Worm (Caenorhabditis elegans) whole organism, young adult: ENCODE results near the gene F54B11.7.

Experiments
- B0035.1 ChIP-seq: sonication (generic microtip); optimal IDR thresholded peaks from 2 replicates; lab custom pipeline; 2016; ENCODE audit warnings: missing genetic modification characterization, mild to moderate bottlenecking, missing compliant biosample characterization, missing genotype, missing genetic modification reagents
- D2030.7 ChIP-seq: fragments of 200-800 bp; sonication (Bioruptor generic); IDR thresholded peaks from 2 replicates; pipeline ENCODE4 v1.3.6; 2022; ENCODE audit warnings: missing genetic modification reagents, missing genetic modification characterization, missing compliant biosample characterization
- F10E7.11 ChIP-seq: sonication (generic microtip); optimal IDR thresholded peaks from 2 replicates; lab custom pipeline; 2017; ENCODE audit warnings: mild to moderate bottlenecking, missing genetic modification characterization, moderate library complexity, missing compliant biosample characterization
- F22D6.2 ChIP-seq: sonication (generic microtip); optimal IDR thresholded peaks from 2 replicates; lab custom pipeline; 2016; ENCODE audit warnings: mild to moderate bottlenecking, missing genetic modification characterization, missing compliant biosample characterization
- F33H1.4 ChIP-seq: fragments of 200-800 bp; sonication (Bioruptor generic); IDR thresholded peaks from 2 replicates; pipeline ENCODE4 v1.3.6; 2022; ENCODE audit warnings: missing genetic modification reagents, missing genetic modification characterization, missing compliant biosample characterization
- F39B2.1 ChIP-seq: fragments of 200-800 bp; sonication (Bioruptor generic); IDR thresholded peaks from 2 replicates; pipeline ENCODE4 v1.3.6; 2022; ENCODE audit warnings: missing genetic modification reagents, missing genetic modification characterization, missing compliant biosample characterization
- K12H6.12 ChIP-seq: fragments of 200-800 bp; sonication (Bioruptor generic); optimal IDR thresholded peaks from 2 replicates; lab custom pipeline; 2018; ENCODE audit warnings: mild to moderate bottlenecking, missing genetic modification characterization, missing compliant biosample characterization
- Y53G8AR.9 ChIP-seq: fragments of 200-800 bp; sonication (Bioruptor generic); conservative IDR thresholded peaks from 2 replicates; pipeline ENCODE4 v1.3.6; 2022; ENCODE audit warnings: missing genetic modification reagents, missing genetic modification characterization, missing compliant biosample characterization
- aptf-3 ChIP-seq: fragments of 200-800 bp; sonication (Bioruptor generic); IDR thresholded peaks from 2 replicates; pipeline ENCODE4 v1.3.6; 2022; ENCODE audit warnings: missing genetic modification characterization, missing compliant biosample characterization
- attf-5 ChIP-seq: fragments of 200-800 bp; sonication (Bioruptor generic); optimal IDR thresholded peaks from 2 replicates; lab custom pipeline; 2018; ENCODE audit warnings: mild to moderate bottlenecking, missing genetic modification characterization, missing compliant biosample characterization
- attf-6 ChIP-seq: fragments of 200-800 bp; sonication (Bioruptor generic); IDR thresholded peaks from 2 replicates; pipeline ENCODE4 v1.3.6; 2022; ENCODE audit warnings: missing genetic modification reagents, missing genetic modification characterization, missing compliant biosample characterization
- ceh-27 ChIP-seq: fragments of 200-800 bp; sonication (Bioruptor generic); optimal IDR thresholded peaks from 2 replicates; lab custom pipeline; 2018; ENCODE audit warnings: mild to moderate bottlenecking, missing genetic modification characterization, moderate library complexity, missing compliant biosample characterization
- ceh-79 ChIP-seq: sonication (generic microtip); optimal IDR thresholded peaks from 2 replicates; lab custom pipeline; 2017; ENCODE audit warnings: mild to moderate bottlenecking, missing genetic modification characterization, missing compliant biosample characterization
- die-1 ChIP-seq: sonication (generic microtip); optimal IDR thresholded peaks from 2 replicates; lab custom pipeline; 2016; ENCODE audit warnings: missing genotype, mild to moderate bottlenecking, missing genetic modification characterization, missing compliant biosample characterization
- dox-1 ChIP-seq: fragments of 200-800 bp; sonication (Bioruptor generic); IDR thresholded peaks from 2 replicates; pipeline ENCODE4 v1.3.6; 2022; ENCODE audit warnings: missing genetic modification reagents, missing genetic modification characterization, missing compliant biosample characterization
- dpff-1 ChIP-seq: sonication (generic microtip); optimal IDR thresholded peaks from 2 replicates; lab custom pipeline; 2017; ENCODE audit warnings: mild to moderate bottlenecking, missing genetic modification characterization, missing compliant biosample characterization
- egrh-3 ChIP-seq: fragments of 200-800 bp; sonication (Bioruptor generic); IDR thresholded peaks from 2 replicates; pipeline ENCODE4 v1.3.6; 2022; ENCODE audit warnings: missing genetic modification reagents, missing genetic modification characterization, missing compliant biosample characterization
- ekl-4 ChIP-seq: fragments of 200-800 bp; sonication (Bioruptor generic); IDR thresholded peaks from 2 replicates; pipeline ENCODE4 v1.3.6; 2022; ENCODE audit warnings: missing genetic modification reagents, missing genetic modification characterization, missing compliant biosample characterization
- ets-4 ChIP-seq: fragments of 200-800 bp; sonication (Bioruptor generic); optimal IDR thresholded peaks from 2 replicates; lab custom pipeline; 2018; ENCODE audit warnings: mild to moderate bottlenecking, missing genetic modification characterization, missing compliant biosample characterization
- gei-17 ChIP-seq: fragments of 200-800 bp; sonication (Bioruptor generic); optimal IDR thresholded peaks from 2 replicates; lab custom pipeline; 2018; ENCODE audit warnings: mild to moderate bottlenecking, missing genetic modification characterization, missing compliant biosample characterization
- hlh-26 ChIP-seq: fragments of 200-800 bp; sonication (Bioruptor generic); conservative IDR thresholded peaks from 2 replicates; pipeline ENCODE4 v1.3.6; 2022; ENCODE audit warnings: missing genetic modification reagents, missing genetic modification characterization, missing compliant biosample characterization
- lag-1 ChIP-seq: fragments of 200-800 bp; sonication (Bioruptor generic); IDR thresholded peaks from 2 replicates; pipeline ENCODE4 v1.3.6; 2022; ENCODE audit warnings: missing genetic modification reagents, missing genetic modification characterization, missing compliant biosample characterization
- let-526 ChIP-seq: fragments of 200-800 bp; sonication (Bioruptor generic); IDR thresholded peaks from 2 replicates; pipeline ENCODE4 v1.3.6; 2022; ENCODE audit warnings: missing genetic modification reagents, missing genetic modification characterization, missing compliant biosample characterization
- madf-10 ChIP-seq: sonication (generic microtip); optimal IDR thresholded peaks from 2 replicates; lab custom pipeline; 2016; ENCODE audit warnings: mild to moderate bottlenecking, missing genetic modification characterization, missing compliant biosample characterization
- nhr-120 ChIP-seq: fragments of 200-800 bp; sonication (Bioruptor generic); IDR thresholded peaks from 2 replicates; pipeline ENCODE4 v1.3.6; 2022; ENCODE audit warnings: missing genetic modification characterization, missing compliant biosample characterization
- nhr-179 ChIP-seq: sonication (generic microtip); optimal IDR thresholded peaks from 2 replicates; lab custom pipeline; 2016; ENCODE audit warnings: mild to moderate bottlenecking, missing genetic modification characterization, missing compliant biosample characterization
- nhr-90 ChIP-seq: sonication (generic microtip); optimal IDR thresholded peaks from 2 replicates; lab custom pipeline; 2016; ENCODE audit warnings: missing genotype, mild to moderate bottlenecking, missing genetic modification characterization, missing compliant biosample characterization
- pbrm-1 ChIP-seq: fragments of 200-800 bp; sonication (Bioruptor generic); IDR thresholded peaks from 2 replicates; pipeline ENCODE4 v1.3.6; 2022; ENCODE audit warnings: missing genetic modification reagents, missing genetic modification characterization, missing compliant biosample characterization
- somi-1 ChIP-seq: fragments of 200-800 bp; sonication (Bioruptor generic); optimal IDR thresholded peaks from 2 replicates; lab custom pipeline; 2018; ENCODE audit warnings: mild to moderate bottlenecking, missing genetic modification characterization, missing compliant biosample characterization
- tbp1 ChIP-seq: fragments of 200-800 bp; sonication (Bioruptor generic); optimal IDR thresholded peaks from 2 replicates; lab custom pipeline; 2018; ENCODE audit warnings: mild to moderate bottlenecking, missing genetic modification characterization, missing compliant biosample characterization
- tbx-9 ChIP-seq: sonication (generic microtip); optimal IDR thresholded peaks from 2 replicates; lab custom pipeline; 2016; ENCODE audit warnings: borderline replicate concordance, missing genetic modification characterization, inconsistent platforms, missing compliant biosample characterization
- ztf-22 ChIP-seq: fragments of 200-800 bp; sonication (Bioruptor generic); optimal IDR thresholded peaks from 2 replicates; lab custom pipeline; 2018; ENCODE audit warnings: mild to moderate bottlenecking, missing genetic modification characterization, moderate library complexity, missing compliant biosample characterization
- ztf-26 ChIP-seq: sonication (generic microtip); optimal IDR thresholded peaks from 2 replicates; lab custom pipeline; 2017; ENCODE audit warnings: missing genetic modification characterization, missing compliant biosample characterization
- ztf-6 ChIP-seq: fragments of 200-800 bp; sonication (Bioruptor generic); IDR thresholded peaks from 2 replicates; pipeline ENCODE4 v1.3.6; 2022; ENCODE audit warnings: missing genetic modification reagents, missing genetic modification characterization, missing compliant biosample characterization

Gene F54B11.7

DNA sequence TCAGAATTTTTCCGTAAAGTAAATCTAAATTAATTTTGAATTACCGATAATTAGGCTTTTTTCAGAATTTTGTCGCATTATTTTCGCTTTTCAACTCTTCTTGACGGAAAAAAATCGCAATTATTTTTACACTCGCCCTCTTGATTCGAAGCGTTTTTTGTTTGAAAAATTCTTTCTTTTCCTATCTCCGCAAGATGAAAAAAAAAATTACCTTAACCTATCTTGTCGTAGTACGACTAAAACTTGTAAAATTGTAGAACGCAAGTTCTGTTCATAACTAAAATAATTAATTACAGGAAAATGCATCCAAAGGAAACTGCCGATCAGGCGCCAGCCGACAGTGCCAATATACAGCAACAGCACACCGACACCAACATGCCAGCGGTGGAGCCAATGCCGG is at the start of gene F54B11.7:
F54B11.7 (plus strand) TSS at position 301 of the 400 bp plus-strand sequence.
- TF ChIP-seq ekl-4 (no peak), dox-1 (no peak), madf-10 (tag; lab: Kevin White, UChicago) (no peak)
- TF ChIP-seq, all 124 proteins: peak for 0

- no peak for TF ChIP-seq ceh-79 (tag; lab: Kevin White, UChicago)
- no peak for TF ChIP-seq dpff-1 (tag; lab: Kevin White, UChicago)
- TF ChIP-seq die-1 (tag; lab: Kevin White, UChicago): no peak
- no peak for TF ChIP-seq attf-5
- TF ChIP-seq ztf-26 (tag; lab: Kevin White, UChicago): no peak
- TF ChIP-seq D2030.7 (GFP tag; lab: Robert Waterston, UW): no peak
- no peak for TF ChIP-seq nhr-120 (GFP tag; lab: Robert Waterston, UW)
- TF ChIP-seq gei-17 (GFP tag; lab: Kevin White, UChicago): no peak
- no peak for TF ChIP-seq F22D6.2 (tag; lab: Kevin White, UChicago)
- no peak for TF ChIP-seq tbp1
- no peak for TF ChIP-seq somi-1
- no peak for TF ChIP-seq B0035.1 (tag; lab: Kevin White, UChicago)
- no peak for TF ChIP-seq tbx-9 (tag; lab: Kevin White, UChicago)
- no peak for TF ChIP-seq ztf-6 (GFP tag; lab: Robert Waterston, UW)
These were observed 49.3 kb upstream of the F54B11.7 start, which contains the start of gene odr-1 for ce11 chrX:13550890-13551289. Gene odr-1 (minus strand): TSS chrX:13550990.

ce11 chrX:13555098-13555497 is 45.1 kb upstream of the F54B11.7 start:
- TF ChIP-seq F33H1.4 (GFP tag; lab: Robert Waterston, UW) (no peak), egrh-3 (GFP tag; lab: Robert Waterston, UW) (no peak), attf-6 (GFP tag; lab: Robert Waterston, UW) (no peak), F39B2.1 (GFP tag; lab: Robert Waterston, UW) (no peak)

ce11 chrX:13556066-13556465 is 44.2 kb upstream of the F54B11.7 start, which contains the start of gene glb-20:
Gene glb-20 (minus strand): TSS chrX:13556166.
- TF ChIP-seq F39B2.1 (GFP tag; lab: Robert Waterston, UW) (no peak), ceh-27 (GFP tag; lab: Kevin White, UChicago) (no peak), lag-1 (GFP tag; lab: Robert Waterston, UW) (no peak), tbp1 (no peak), nhr-90 (tag; lab: Kevin White, UChicago) (no peak), dox-1 (no peak), Y53G8AR.9 (no peak), let-526 (GFP tag; lab: Robert Waterston, UW) (no peak), ets-4 (no peak), hlh-26 (no peak)

DNA sequence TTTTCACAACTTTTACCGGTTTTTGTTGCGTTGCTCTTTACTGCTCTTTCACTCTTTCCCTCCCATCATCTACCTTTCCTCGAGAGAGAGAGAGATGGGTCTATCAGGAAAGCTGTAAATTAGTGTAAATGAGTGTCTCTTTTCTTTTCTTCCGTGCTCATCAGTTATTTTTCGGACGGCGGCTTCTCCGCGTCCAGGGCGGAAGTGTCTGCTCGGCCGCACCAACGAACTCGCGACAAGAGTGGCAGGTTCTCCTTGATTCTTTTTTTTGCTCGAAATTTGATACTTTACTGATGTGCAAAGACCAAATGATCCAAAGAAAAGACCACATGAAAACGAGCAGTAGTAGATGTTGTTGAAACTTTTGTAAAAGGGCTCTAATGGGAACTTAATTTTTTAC is 41.6 kb upstream of the F54B11.7 start:
- TF ChIP-seq F10E7.11 (tag; lab: Kevin White, UChicago) (no peak), let-526 (GFP tag; lab: Robert Waterston, UW) (no peak), K12H6.12 (tag; lab: Kevin White, UChicago) (no peak), aptf-3 (GFP tag; lab: Robert Waterston, UW) (no peak), pbrm-1 (GFP tag; lab: Robert Waterston, UW) (no peak), nhr-179 (tag; lab: Kevin White, UChicago) (no peak), somi-1 (peak; percentile 7), ztf-22 (GFP tag; lab: Kevin White, UChicago) (no peak)
